Worm (Caenorhabditis elegans) whole organism, L4 larva: Measurements from ENCODE around the gene T28C6.5.

Experiments
- F10B5.3 ChIP-seq: sonication (generic microtip); optimal IDR thresholded peaks from 2 replicates; lab custom pipeline; 2016; ENCODE audit warnings: mild to moderate bottlenecking, missing genetic modification characterization, missing compliant biosample characterization
- F44E2.7 ChIP-seq: fragments of 200-800 bp; sonication (Bioruptor generic); IDR thresholded peaks from 2 replicates; pipeline ENCODE4 v2.1.2; 2022; ENCODE audit warnings: missing genetic modification characterization, missing compliant biosample characterization
- R02D3.7 ChIP-seq: fragments of 150-350 bp; sonication (generic microtip); optimal IDR thresholded peaks from 3 replicates; lab custom pipeline; 2014; ENCODE audit warnings: missing biosample characterization, missing genetic modification characterization
- T20F7.1 ChIP-seq: fragments of 200-800 bp; sonication (Bioruptor generic); optimal IDR thresholded peaks from 2 replicates; lab custom pipeline; 2018; ENCODE audit warnings: mild to moderate bottlenecking, missing genetic modification characterization, missing compliant biosample characterization
- Y105C5A.15 ChIP-seq: fragments of 200-800 bp; sonication (Bioruptor generic); IDR thresholded peaks from 2 replicates; pipeline ENCODE4 v1.3.6; 2022; ENCODE audit warnings: missing genetic modification characterization, missing compliant biosample characterization
- Y48G9A.11 ChIP-seq: fragments of 200-800 bp; sonication (Bioruptor generic); IDR thresholded peaks from 2 replicates; pipeline ENCODE4 v1.3.6; 2022; ENCODE audit warnings: missing genetic modification reagents, missing genetic modification characterization, missing compliant biosample characterization
- ZK337.2 ChIP-seq: fragments of 200-800 bp; sonication (Bioruptor generic); IDR thresholded peaks from 2 replicates; pipeline ENCODE4 v1.3.6; 2022; ENCODE audit warnings: missing genetic modification reagents, missing genetic modification characterization, missing compliant biosample characterization
- ZK546.5 ChIP-seq, 2 experiments: sonication (generic microtip); optimal IDR thresholded peaks; 2 replicates each; lab custom pipeline; 2017; ENCODE audit warnings: missing biosample characterization in 2 of 2, missing genetic modification characterization in 2 of 2
- aha-1 ChIP-seq: fragments of 150-350 bp; peaks from one replicate; lab custom pipeline; 2014; ENCODE audit warnings: missing biosample characterization, missing genetic modification characterization
- aly-2 ChIP-seq: sonication (generic microtip); optimal IDR thresholded peaks from 2 replicates; lab custom pipeline; 2018; ENCODE audit warnings: missing biosample characterization, missing genetic modification characterization
- ceh-20 ChIP-seq: fragments of 200-800 bp; sonication (Bioruptor generic); IDR thresholded peaks from 2 replicates; pipeline ENCODE4 v1.3.6; 2022; ENCODE audit warnings: missing genetic modification reagents, missing genetic modification characterization, missing compliant biosample characterization
- ceh-28 ChIP-seq: fragments of 150-350 bp; optimal IDR thresholded peaks from 2 replicates; lab custom pipeline; 2014; ENCODE audit warnings: missing biosample characterization, missing genetic modification reagents, missing genetic modification characterization
- ceh-44 ChIP-seq: fragments of 200-800 bp; sonication (Bioruptor generic); IDR thresholded peaks from 2 replicates; pipeline ENCODE4 v1.3.6; 2022; ENCODE audit warnings: missing genetic modification reagents, missing genetic modification characterization, missing compliant biosample characterization
- ceh-62 ChIP-seq: sonication (generic microtip); optimal IDR thresholded peaks from 2 replicates; lab custom pipeline; 2017; ENCODE audit warnings: missing biosample characterization, missing genetic modification characterization
- ces-1 ChIP-seq: fragments of 150-350 bp; sonication (generic microtip); optimal IDR thresholded peaks from 4 replicates; lab custom pipeline; 2014; ENCODE audit warnings: missing biosample characterization, missing genetic modification reagents, missing genetic modification characterization
- daf-16 ChIP-seq, 3 experiments: sonication (generic microtip); optimal IDR thresholded peaks; 2 replicates each; lab custom pipeline; 2016 to 2017; ENCODE audit warnings: missing genetic modification characterization in 3 of 3, missing genetic modification reagents in 3 of 3, mild to moderate bottlenecking in 2 of 3, missing compliant biosample characterization in 2 of 3, missing biosample characterization in 1 of 3, moderate library complexity in 1 of 3
- daf-19 ChIP-seq: fragments of 200-800 bp; sonication (Bioruptor generic); conservative IDR thresholded peaks from 2 replicates; pipeline ENCODE4 v1.3.6; 2022; ENCODE audit warnings: missing genetic modification characterization, missing compliant biosample characterization
- daf-8 ChIP-seq: fragments of 200-800 bp; sonication (Bioruptor generic); IDR thresholded peaks from 2 replicates; pipeline ENCODE4 v1.3.6; 2022; ENCODE audit warnings: missing genetic modification characterization, missing compliant biosample characterization
- dmd-9 ChIP-seq: fragments of 200-800 bp; sonication (Bioruptor generic); IDR thresholded peaks from 2 replicates; pipeline ENCODE4 v1.3.6; 2022; ENCODE audit warnings: missing genetic modification reagents, missing genetic modification characterization, missing compliant biosample characterization
- dve-1 ChIP-seq: sonication (generic microtip); optimal IDR thresholded peaks from 2 replicates; lab custom pipeline; 2017; ENCODE audit warnings: antibody characterized with exemption, mild to moderate bottlenecking, missing genetic modification characterization, missing compliant biosample characterization; ENCODE audit not compliant: insufficient read depth
- egl-43 ChIP-seq: fragments of 200-800 bp; sonication (Bioruptor generic); IDR thresholded peaks from 2 replicates; pipeline ENCODE4 v1.3.6; 2022; ENCODE audit warnings: missing genetic modification reagents, missing genetic modification characterization, missing compliant biosample characterization
- fos-1 ChIP-seq: fragments of 150-350 bp; optimal IDR thresholded peaks from 2 replicates; lab custom pipeline; 2014; ENCODE audit warnings: missing biosample characterization, missing genetic modification characterization
- gei-8 ChIP-seq: fragments of 200-800 bp; sonication (Bioruptor generic); optimal IDR thresholded peaks from 2 replicates; lab custom pipeline; 2018; ENCODE audit warnings: mild to moderate bottlenecking, missing genetic modification characterization, missing compliant biosample characterization
- hif-1 ChIP-seq, 2 experiments: sonication (generic microtip); optimal IDR thresholded peaks; 2 replicates each; lab custom pipeline; 2016 to 2017; ENCODE audit warnings: missing compliant biosample characterization in 2 of 2, missing genetic modification characterization in 2 of 2, missing genetic modification reagents in 2 of 2, missing genotype in 2 of 2, mild to moderate bottlenecking in 1 of 2
- hlh-11 ChIP-seq: fragments of 200-800 bp; sonication (Bioruptor generic); optimal IDR thresholded peaks from 2 replicates; lab custom pipeline; 2018; ENCODE audit warnings: mild to moderate bottlenecking, missing genetic modification characterization, missing compliant biosample characterization
- lim-7 ChIP-seq: fragments of 200-800 bp; sonication (Bioruptor generic); IDR thresholded peaks from 2 replicates; pipeline ENCODE4 v1.3.6; 2022; ENCODE audit warnings: missing genetic modification characterization, missing compliant biosample characterization
- lin-15B ChIP-seq: fragments of 150-350 bp; sonication (generic microtip); optimal IDR thresholded peaks from 3 replicates; lab custom pipeline; 2014; ENCODE audit warnings: missing biosample characterization, missing genetic modification characterization
- lin-38 ChIP-seq: fragments of 200-800 bp; sonication (Bioruptor generic); IDR thresholded peaks from 2 replicates; pipeline ENCODE4 v1.3.6; 2022; ENCODE audit warnings: missing genetic modification reagents, missing genetic modification characterization, missing compliant biosample characterization
- lir-3 ChIP-seq: sonication (generic microtip); optimal IDR thresholded peaks from 2 replicates; lab custom pipeline; 2016; ENCODE audit warnings: mild to moderate bottlenecking, missing genetic modification characterization, missing compliant biosample characterization
- lsy-2 ChIP-seq, 2 experiments: fragments of 150-350 bp in 1 of 2; sonication (generic microtip) in 1 of 2; optimal IDR thresholded peaks; 2 replicates each; lab custom pipeline; 2014 to 2017; ENCODE audit warnings: missing biosample characterization in 2 of 2, missing genetic modification characterization in 2 of 2
- mdl-1 ChIP-seq, 2 experiments: fragments of 150-350 bp in 1 of 2; sonication (generic microtip) in 1 of 2; optimal IDR thresholded peaks; 2 replicates each; lab custom pipeline; 2014 to 2017; ENCODE audit warnings: missing biosample characterization in 2 of 2, missing genetic modification characterization in 2 of 2
- mep-1 ChIP-seq: fragments of 150-350 bp; sonication (generic microtip); optimal IDR thresholded peaks from 3 replicates; lab custom pipeline; 2014; ENCODE audit warnings: missing biosample characterization, missing genetic modification characterization
- mxl-2 ChIP-seq: fragments of 200-800 bp; sonication (Bioruptor generic); conservative IDR thresholded peaks from 2 replicates; pipeline ENCODE4 v1.3.6; 2022; ENCODE audit warnings: missing genetic modification reagents, missing genetic modification characterization, missing compliant biosample characterization
- mxl-3 ChIP-seq: fragments of 200-800 bp; sonication (Bioruptor generic); optimal IDR thresholded peaks from 2 replicates; lab custom pipeline; 2018; ENCODE audit warnings: mild to moderate bottlenecking, missing genetic modification characterization, missing compliant biosample characterization
- nhr-10 ChIP-seq: fragments of 150-350 bp; optimal IDR thresholded peaks from 2 replicates; lab custom pipeline; 2014; ENCODE audit warnings: missing biosample characterization, missing genetic modification characterization
- nhr-102 ChIP-seq: sonication (generic microtip); optimal IDR thresholded peaks from 2 replicates; lab custom pipeline; 2016; ENCODE audit warnings: mild to moderate bottlenecking, missing genetic modification characterization, moderate library complexity, missing compliant biosample characterization
- nhr-237 ChIP-seq: sonication (generic microtip); optimal IDR thresholded peaks from 2 replicates; lab custom pipeline; 2017; ENCODE audit warnings: missing biosample characterization, missing genetic modification characterization
- nhr-25 ChIP-seq: sonication (generic microtip); optimal IDR thresholded peaks from 2 replicates; lab custom pipeline; 2017; ENCODE audit warnings: missing genetic modification characterization, mild to moderate bottlenecking, missing compliant biosample characterization, antibody characterized with exemption, moderate library complexity, borderline replicate concordance; ENCODE audit not compliant: insufficient read depth
- nhr-28 ChIP-seq: fragments of 150-350 bp; optimal IDR thresholded peaks from 2 replicates; lab custom pipeline; 2014; ENCODE audit warnings: missing biosample characterization, missing genetic modification characterization
- nhr-41 ChIP-seq: fragments of 200-800 bp; sonication (Bioruptor generic); IDR thresholded peaks from 2 replicates; pipeline ENCODE4 v1.3.6; 2022; ENCODE audit warnings: missing genetic modification reagents, missing genetic modification characterization, missing compliant biosample characterization
- nhr-42 ChIP-seq: fragments of 200-800 bp; sonication (Bioruptor generic); IDR thresholded peaks from 2 replicates; pipeline ENCODE4 v1.3.6; 2022; ENCODE audit warnings: missing genetic modification characterization, missing compliant biosample characterization
- nhr-48 ChIP-seq: sonication (generic microtip); optimal IDR thresholded peaks from 2 replicates; lab custom pipeline; 2016; ENCODE audit warnings: mild to moderate bottlenecking, missing genetic modification characterization, missing compliant biosample characterization
- nhr-77 ChIP-seq: fragments of 150-350 bp; optimal IDR thresholded peaks from 2 replicates; lab custom pipeline; 2014; ENCODE audit warnings: missing biosample characterization, missing genetic modification characterization
- pha-4 ChIP-seq, 2 experiments: fragments of 150-350 bp in 1 of 2; fragments of 200-800 bp in 1 of 2; sonication (Bioruptor generic) in 1 of 2; IDR thresholded peaks in 1 of 2; optimal IDR thresholded peaks in 1 of 2; 2 replicates each; pipeline versions ENCODE4 v1.3.6 to Lab custom; 2014 to 2022; ENCODE audit warnings: missing genetic modification characterization in 2 of 2, missing genetic modification reagents in 2 of 2, missing biosample characterization in 1 of 2, missing compliant biosample characterization in 1 of 2
- pqm-1 ChIP-seq: sonication (generic microtip); optimal IDR thresholded peaks from 2 replicates; lab custom pipeline; 2017; ENCODE audit warnings: missing biosample characterization, missing genetic modification characterization
- snpc-1.2 ChIP-seq: fragments of 200-800 bp; sonication (Bioruptor generic); IDR thresholded peaks from 2 replicates; pipeline ENCODE4 v1.3.6; 2022; ENCODE audit warnings: missing genetic modification reagents, missing genetic modification characterization, missing compliant biosample characterization
- vab-7 ChIP-seq: fragments of 200-800 bp; sonication (Bioruptor generic); IDR thresholded peaks from 2 replicates; pipeline ENCODE4 v1.3.6; 2022; ENCODE audit warnings: missing genetic modification reagents, missing genetic modification characterization, missing compliant biosample characterization
- zfp-2 ChIP-seq: sonication (generic microtip); optimal IDR thresholded peaks from 2 replicates; lab custom pipeline; 2016; ENCODE audit warnings: mild to moderate bottlenecking, missing genetic modification characterization, missing compliant biosample characterization
- zfp-3 ChIP-seq: fragments of 200-800 bp; sonication (Bioruptor generic); conservative IDR thresholded peaks from 2 replicates; pipeline ENCODE4 v1.3.6; 2022; ENCODE audit warnings: missing genetic modification reagents, missing genetic modification characterization, missing compliant biosample characterization
- ztf-11 ChIP-seq: fragments of 150-350 bp; optimal IDR thresholded peaks from 2 replicates; lab custom pipeline; 2014; ENCODE audit warnings: missing biosample characterization, missing genetic modification characterization
- ztf-7 ChIP-seq: fragments of 150-350 bp; optimal IDR thresholded peaks from 2 replicates; lab custom pipeline; 2014; ENCODE audit warnings: missing biosample characterization, missing genetic modification characterization

Gene T28C6.5

ce11 chrIV:8793223-8793622 is 28.0 kb upstream of the T28C6.5 start:
- no peak for TF ChIP-seq pha-4 (GFP tag; IDR thresholded peaks at IDR 0.05; lab: Robert Waterston, UW)
- TF ChIP-seq pha-4 (tag; optimal IDR thresholded peaks at IDR 0.05; lab: Kevin White, UChicago): no peak
- no peak for TF ChIP-seq ztf-7 (tag; lab: Kevin White, UChicago)
- TF ChIP-seq lim-7 (GFP tag; lab: Robert Waterston, UW): no peak
- TF ChIP-seq hlh-11 (tag; lab: Kevin White, UChicago): peak; percentile 85
- TF ChIP-seq F44E2.7 (GFP tag; lab: Robert Waterston, UW): no peak
- no peak for TF ChIP-seq nhr-41 (GFP tag; lab: Robert Waterston, UW)
- no peak for TF ChIP-seq gei-8 (GFP tag; lab: Kevin White, UChicago)
- TF ChIP-seq mdl-1 (tag; optimal IDR thresholded peaks at IDR 0.05; lab: Kevin White, UChicago): peak in 1 of 2 experiments; percentile 52
- peak; percentile 66 for TF ChIP-seq aha-1
- TF ChIP-seq daf-19: no peak
- TF ChIP-seq fos-1 (tag; lab: Kevin White, UChicago): no peak
- TF ChIP-seq ceh-62 (tag; lab: Kevin White, UChicago): no peak
- TF ChIP-seq F10B5.3 (tag; lab: Kevin White, UChicago): no peak
- TF ChIP-seq mxl-3 (GFP tag; lab: Kevin White, UChicago): peak; percentile 80
- TF ChIP-seq nhr-28 (tag; lab: Kevin White, UChicago): peak; percentile 84
- no peak for TF ChIP-seq aly-2 (tag; lab: Kevin White, UChicago)
- TF ChIP-seq hif-1 (tag; optimal IDR thresholded peaks at IDR 0.05; lab: Kevin White, UChicago): no peak
- TF ChIP-seq lin-38: no peak
- no peak for TF ChIP-seq zfp-2 (tag; lab: Kevin White, UChicago)
- TF ChIP-seq mep-1 (tag; lab: Kevin White, UChicago): no peak
- TF ChIP-seq ZK546.5 (tag; optimal IDR thresholded peaks at IDR 0.05; lab: Kevin White, UChicago): no peak
- TF ChIP-seq ceh-44: no peak
- TF ChIP-seq ceh-20 (GFP tag; lab: Robert Waterston, UW): peak; percentile 27; the same call in 1 of the 2 replicates
- no peak for TF ChIP-seq Y48G9A.11 (GFP tag; lab: Robert Waterston, UW)
- TF ChIP-seq ces-1 (GFP tag; lab: Kevin White, UChicago): no peak
- no peak for TF ChIP-seq ceh-28 (tag; lab: Kevin White, UChicago)
- no peak for TF ChIP-seq nhr-42 (GFP tag; lab: Robert Waterston, UW)
- TF ChIP-seq nhr-237 (tag; lab: Kevin White, UChicago): no peak
- no peak for TF ChIP-seq snpc-1.2 (GFP tag; lab: Robert Waterston, UW)
- TF ChIP-seq daf-16 (GFP tag; optimal IDR thresholded peaks at IDR 0.05; lab: Kevin White, UChicago): no peak
- TF ChIP-seq daf-16 (tag; optimal IDR thresholded peaks at IDR 0.05; lab: Kevin White, UChicago): peak; percentile 26
- TF ChIP-seq ZK337.2 (GFP tag; lab: Robert Waterston, UW): no peak
- peak; percentile 80 for TF ChIP-seq pqm-1 (tag; lab: Kevin White, UChicago)
- no peak for TF ChIP-seq lin-15B (tag; lab: Kevin White, UChicago)
- no peak for TF ChIP-seq lir-3 (tag; lab: Kevin White, UChicago)
- TF ChIP-seq lsy-2 (tag; optimal IDR thresholded peaks at IDR 0.05; lab: Kevin White, UChicago): peak in 1 of 2 experiments; percentile 19
- peak; percentile 3 for TF ChIP-seq nhr-102 (tag; lab: Kevin White, UChicago)
- no peak for TF ChIP-seq zfp-3 (GFP tag; lab: Robert Waterston, UW)
- no peak for TF ChIP-seq nhr-10 (tag; lab: Kevin White, UChicago)
- TF ChIP-seq dve-1 (tag; lab: Kevin White, UChicago): peak; percentile 37
- no peak for TF ChIP-seq nhr-77 (tag; lab: Kevin White, UChicago)
- TF ChIP-seq nhr-48: no peak
- no peak for TF ChIP-seq Y105C5A.15
- TF ChIP-seq dmd-9 (GFP tag; lab: Robert Waterston, UW): no peak
- TF ChIP-seq nhr-25 (tag; lab: Kevin White, UChicago): peak; percentile 94
- no peak for TF ChIP-seq egl-43 (GFP tag; lab: Robert Waterston, UW)
- TF ChIP-seq R02D3.7: no peak
- no peak for TF ChIP-seq ztf-11
- TF ChIP-seq vab-7 (GFP tag; lab: Robert Waterston, UW): no peak
- no peak for TF ChIP-seq T20F7.1 (GFP tag; lab: Kevin White, UChicago)
- TF ChIP-seq mxl-2: no peak
- TF ChIP-seq daf-8 (GFP tag; lab: Robert Waterston, UW): no peak
